Fruit fly (Drosophila melanogaster) whole organism, wandering third instar larva: Measurements from ENCODE around the gene Or98b.

Experiments
- Abd-B ChIP-seq: fragments of >200 bp; optimal IDR thresholded peaks from 2 replicates; lab custom pipeline; 2017; ENCODE audit warnings: missing biosample characterization, missing genetic modification characterization
- CG32264 ChIP-seq: fragments of 200-800 bp; sonication (Bioruptor generic); optimal IDR thresholded peaks from 2 replicates; lab custom pipeline; 2016; ENCODE audit warnings: missing biosample characterization, missing genetic modification characterization
- CrebA ChIP-seq: fragments of 200-800 bp; sonication (Bioruptor generic); optimal IDR thresholded peaks from 2 replicates; lab custom pipeline; 2016; ENCODE audit warnings: missing biosample characterization, mild to moderate bottlenecking, missing genetic modification characterization, borderline replicate concordance
- Dfd ChIP-seq: fragments of >200 bp; optimal IDR thresholded peaks from 2 replicates; lab custom pipeline; 2017; ENCODE audit warnings: missing biosample characterization, missing genetic modification characterization
- Dif ChIP-seq: fragments of 200-275, 200-300 bp; sonication (Bioruptor generic); optimal IDR thresholded peaks from 2 replicates; lab custom pipeline; 2018; ENCODE audit warnings: missing biosample characterization, missing genetic modification characterization; ENCODE audit not compliant: partially characterized antibody
- GATAd ChIP-seq: sonication (Bioruptor generic); optimal IDR thresholded peaks from 2 replicates; lab custom pipeline; 2016; ENCODE audit warnings: missing biosample characterization, missing genetic modification characterization
- HLH106 ChIP-seq: fragments of 200-800 bp; optimal IDR thresholded peaks from 3 replicates; lab custom pipeline; 2019; ENCODE audit warnings: missing biosample characterization, mild to moderate bottlenecking, missing genetic modification characterization, moderate library complexity
- Hnf4 ChIP-seq: fragments of 200-800 bp; sonication (Bioruptor generic); optimal IDR thresholded peaks from 2 replicates; lab custom pipeline; 2016; ENCODE audit warnings: missing biosample characterization, mild to moderate bottlenecking, missing genetic modification characterization
- Hr78 ChIP-seq: fragments of >200 bp; optimal IDR thresholded peaks from 2 replicates; lab custom pipeline; 2017; ENCODE audit warnings: missing biosample characterization, missing genetic modification characterization
- Hr83 ChIP-seq: fragments of 200-300 bp; sonication (Bioruptor generic); optimal IDR thresholded peaks from 2 replicates; lab custom pipeline; 2016; ENCODE audit warnings: missing biosample characterization, mild to moderate bottlenecking, missing genetic modification characterization, moderate library complexity; ENCODE audit not compliant: poor library complexity, severe bottlenecking
- Jra ChIP-seq: sonication (Bioruptor generic); optimal IDR thresholded peaks from 2 replicates; lab custom pipeline; 2016; ENCODE audit warnings: missing biosample characterization, missing genetic modification characterization
- Mio ChIP-seq: sonication (Bioruptor generic); optimal IDR thresholded peaks from 2 replicates; lab custom pipeline; 2016; ENCODE audit warnings: missing biosample characterization, missing genetic modification characterization
- Myc ChIP-seq: fragments of >200 bp; optimal IDR thresholded peaks from 2 replicates; lab custom pipeline; 2017
- N ChIP-seq: fragments of >200 bp; optimal IDR thresholded peaks from 2 replicates; lab custom pipeline; 2018; ENCODE audit warnings: missing biosample characterization, missing external identifiers, missing genetic modification characterization
- Rel ChIP-seq, 2 experiments: fragments of 200-800 bp; sonication (Bioruptor generic) in 1 of 2; optimal IDR thresholded peaks; 2 replicates in 1 of 2; 3 replicates in 1 of 2; lab custom pipeline; 2016 to 2019; ENCODE audit warnings: mild to moderate bottlenecking in 2 of 2, missing biosample characterization in 2 of 2, missing genetic modification characterization in 2 of 2, moderate library complexity in 1 of 2
- Vsx2 ChIP-seq: fragments of 200-300, 225-300 bp; sonication (Bioruptor generic); optimal IDR thresholded peaks from 2 replicates; lab custom pipeline; 2018; ENCODE audit warnings: missing biosample characterization, missing genetic modification characterization; ENCODE audit not compliant: partially characterized antibody
- brk ChIP-seq: fragments of 200-800 bp; sonication (Bioruptor generic); optimal IDR thresholded peaks from 2 replicates; lab custom pipeline; 2016; ENCODE audit warnings: missing biosample characterization, mild to moderate bottlenecking, missing genetic modification characterization
- dl ChIP-seq, 2 experiments: fragments of 175-275, 200-275 bp in 1 of 2; fragments of 200-275 bp in 1 of 2; sonication (Bioruptor generic); optimal IDR thresholded peaks; lab custom pipeline; 2018; ENCODE audit warnings: mild to moderate bottlenecking in 2 of 2, missing biosample characterization in 2 of 2, missing genetic modification characterization in 2 of 2, moderate library complexity in 2 of 2; ENCODE audit not compliant: partially characterized antibody in 2 of 2, insufficient read depth in 1 of 2
- dsf ChIP-seq: sonication (Bioruptor generic); optimal IDR thresholded peaks from 2 replicates; lab custom pipeline; 2016; ENCODE audit warnings: missing biosample characterization, missing genetic modification characterization, borderline replicate concordance
- ey ChIP-seq: fragments of 200-800 bp; sonication (Bioruptor generic); optimal IDR thresholded peaks from 2 replicates; lab custom pipeline; 2016; ENCODE audit warnings: missing biosample characterization, missing genetic modification characterization
- foxo ChIP-seq, 2 experiments: fragments of 200-800 bp; sonication (Bioruptor generic); optimal IDR thresholded peaks; 2 replicates in 1 of 2; 3 replicates in 1 of 2; lab custom pipeline; 2016 to 2017; ENCODE audit warnings: missing biosample characterization in 2 of 2, missing genetic modification characterization in 2 of 2
- fru ChIP-seq: fragments of 200-800 bp; sonication (Bioruptor generic); optimal IDR thresholded peaks from 3 replicates; lab custom pipeline; 2016; ENCODE audit warnings: missing biosample characterization, mild to moderate bottlenecking, missing genetic modification characterization
- jim ChIP-seq: fragments of 175-275, 200-325 bp; sonication (Bioruptor generic); optimal IDR thresholded peaks from 2 replicates; lab custom pipeline; 2016; ENCODE audit warnings: missing biosample characterization, mild to moderate bottlenecking, missing genetic modification characterization
- lola ChIP-seq: fragments of >200 bp; optimal IDR thresholded peaks from 2 replicates; lab custom pipeline; 2017; ENCODE audit warnings: missing biosample characterization, missing genetic modification characterization
- pan ChIP-seq: fragments of >200 bp; optimal IDR thresholded peaks from 2 replicates; lab custom pipeline; 2017
- psq ChIP-seq: fragments of 200-800 bp; sonication (Bioruptor generic); optimal IDR thresholded peaks from 3 replicates; lab custom pipeline; 2017; ENCODE audit warnings: missing biosample characterization, mild to moderate bottlenecking, missing genetic modification characterization, moderate library complexity
- rgr ChIP-seq: fragments of 200-800 bp; sonication (Bioruptor generic); optimal IDR thresholded peaks from 3 replicates; lab custom pipeline; 2016; ENCODE audit warnings: missing biosample characterization, mild to moderate bottlenecking, missing genetic modification characterization
- sage ChIP-seq: fragments of 200-800 bp; sonication (Bioruptor generic); optimal IDR thresholded peaks from 2 replicates; lab custom pipeline; 2016; ENCODE audit warnings: missing biosample characterization, mild to moderate bottlenecking, missing genetic modification characterization
- sv ChIP-seq: fragments of 200-800 bp; sonication (Bioruptor generic); optimal IDR thresholded peaks from 3 replicates; lab custom pipeline; 2016; ENCODE audit warnings: missing biosample characterization, missing genetic modification characterization
- tai ChIP-seq: sonication (Bioruptor generic); optimal IDR thresholded peaks from 2 replicates; lab custom pipeline; 2016; ENCODE audit warnings: missing biosample characterization, missing genetic modification characterization
- usp ChIP-seq: fragments of >200 bp; optimal IDR thresholded peaks from 2 replicates; lab custom pipeline; 2017; ENCODE audit warnings: missing biosample characterization, missing genetic modification characterization
- woc ChIP-seq: sonication (Bioruptor generic); optimal IDR thresholded peaks from 2 replicates; lab custom pipeline; 2016; ENCODE audit warnings: missing biosample characterization, mild to moderate bottlenecking, missing genetic modification characterization

Gene Or98b

dm6 chr3R:28317151-28317844, 34.7 kb upstream of the Or98b start:
- TF ChIP-seq Abd-B (no peak), jim (GFP tag; lab: Kevin White, UChicago) (no peak), CG32264 (GFP tag; lab: Kevin White, UChicago) (no peak), psq (GFP tag; lab: Kevin White, UChicago) (no peak), usp (GFP tag; lab: Kevin White, UChicago) (no peak), HLH106 (no peak), Dfd (GFP tag; lab: Kevin White, UChicago) (no peak), Hr83 (GFP tag; lab: Kevin White, UChicago) (no peak), ey (GFP tag; lab: Kevin White, UChicago) (no peak), CrebA (GFP tag; lab: Kevin White, UChicago) (no peak), Hr78 (GFP tag; lab: Kevin White, UChicago) (no peak), Jra (GFP tag; lab: Kevin White, UChicago) (no peak), sage (GFP tag; lab: Kevin White, UChicago) (no peak), lola (GFP tag; lab: Kevin White, UChicago) (no peak), foxo (GFP tag; optimal IDR thresholded peaks at IDR 0.05; lab: Kevin White, UChicago) (no peak), Vsx2 (GFP tag; lab: Kevin White, UChicago) (no peak), dl (GFP tag; optimal IDR thresholded peaks at IDR 0.05; lab: Kevin White, UChicago; ENCODE audit: insufficient read depth in 1 of 2, partially characterized antibody in 2 of 2) (no peak)

- TF ChIP-seq ey (GFP tag; lab: Kevin White, UChicago) (no peak), fru (GFP tag; lab: Kevin White, UChicago) (no peak), CrebA (GFP tag; lab: Kevin White, UChicago) (no peak), Rel (GFP tag; optimal IDR thresholded peaks at IDR 0.05; lab: Kevin White, UChicago) (no peak), Rel (tag; optimal IDR thresholded peaks at IDR 0.05; lab: Kevin White, UChicago) (no peak)
Measured at dm6 chr3R:28323718-28324350, 28.2 kb upstream of the Or98b start.

- no peak for TF ChIP-seq lola (GFP tag; lab: Kevin White, UChicago)
- no peak for TF ChIP-seq Dfd (GFP tag; lab: Kevin White, UChicago)
- TF ChIP-seq Jra (GFP tag; lab: Kevin White, UChicago), result no peak
- peak; percentile 84 for TF ChIP-seq Dif (GFP tag; lab: Kevin White, UChicago)
- no peak for TF ChIP-seq GATAd
- peak; percentile 45 to 85 for TF ChIP-seq dl (GFP tag; optimal IDR thresholded peaks at IDR 0.05; lab: Kevin White, UChicago; ENCODE audit: insufficient read depth in 1 of 2, partially characterized antibody in 2 of 2)
- TF ChIP-seq sv, result no peak
Measured at dm6 chr3R:28324834-28325233, 27.2 kb upstream of the Or98b start.

DNA sequence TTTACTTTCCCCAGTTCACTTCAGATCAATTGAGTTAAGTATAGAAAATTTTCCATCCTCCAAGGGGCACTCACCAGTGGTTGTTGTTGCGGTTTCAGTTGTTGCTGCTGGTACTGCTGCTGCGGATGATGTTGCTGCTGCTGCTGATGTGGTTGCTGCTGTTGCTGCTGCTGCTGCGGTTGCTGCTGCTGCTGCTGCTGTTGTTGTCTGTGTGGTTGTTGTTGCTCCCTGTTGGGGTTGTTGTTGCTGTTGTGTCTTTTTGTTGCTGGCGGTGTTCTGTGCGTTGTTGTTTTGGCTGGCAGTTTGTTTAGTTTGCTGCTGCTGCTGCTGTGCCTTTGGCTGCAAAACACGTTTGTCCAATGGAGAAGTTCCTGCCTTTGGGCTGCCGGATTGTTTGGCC, 26.6 kb upstream of the Or98b start:
- no peak for TF ChIP-seq Hr78 (GFP tag; lab: Kevin White, UChicago)
- TF ChIP-seq Dif (GFP tag; lab: Kevin White, UChicago), result no peak
- TF ChIP-seq rgr (GFP tag; lab: Kevin White, UChicago), result no peak
- no peak for TF ChIP-seq Mio
- peak; percentile 96 for TF ChIP-seq Dfd (GFP tag; lab: Kevin White, UChicago)

DNA sequence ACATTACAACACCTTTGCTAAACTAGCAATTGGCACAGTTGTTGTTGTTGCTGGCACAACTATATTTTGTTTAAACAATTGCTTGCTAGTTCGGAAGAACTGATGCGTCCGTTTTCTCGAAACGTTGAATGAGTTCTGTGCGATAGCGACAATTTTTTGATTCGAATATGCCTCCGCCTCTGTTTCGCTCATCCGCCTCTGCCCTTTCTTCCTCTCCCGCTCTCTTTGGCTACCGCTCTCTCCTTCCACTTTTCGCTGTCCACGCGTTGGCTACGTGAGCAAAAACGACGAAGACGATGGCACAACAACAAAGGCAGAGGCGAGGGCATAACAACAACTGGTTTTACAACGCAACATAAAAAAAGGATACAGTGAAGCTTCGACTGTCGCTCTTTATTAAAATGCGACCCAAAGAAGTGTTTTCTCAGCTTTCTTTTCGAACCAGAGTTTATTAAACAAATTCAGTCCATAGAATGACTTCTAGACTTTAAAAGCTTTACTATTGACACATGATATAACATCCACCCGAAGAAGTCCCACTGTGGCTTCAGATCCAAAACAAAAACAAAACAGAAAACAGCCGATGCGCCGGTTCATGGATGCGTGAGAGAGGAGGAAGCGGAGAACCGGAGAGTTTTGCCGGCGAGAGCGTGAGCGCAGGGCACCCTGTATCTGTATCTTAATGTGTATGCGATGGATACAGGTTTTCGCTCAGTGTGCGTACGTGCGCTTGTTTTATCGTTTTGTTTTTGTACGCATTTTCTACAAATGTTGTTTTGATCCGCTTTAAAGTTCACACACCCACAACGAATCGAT, 25.7 kb upstream of the Or98b start:
- TF ChIP-seq Hr78 (GFP tag; lab: Kevin White, UChicago) (no peak), woc (GFP tag; lab: Kevin White, UChicago) (peak; percentile 100), Hr83 (GFP tag; lab: Kevin White, UChicago) (peak; percentile 94), CrebA (GFP tag; lab: Kevin White, UChicago) (peak; percentile 98), N (GFP tag; lab: Kevin White, UChicago) (no peak), sage (GFP tag; lab: Kevin White, UChicago) (peak; percentile 99), Dif (GFP tag; lab: Kevin White, UChicago) (peak; percentile 93), brk (GFP tag; lab: Kevin White, UChicago) (peak; percentile 98), dsf (GFP tag; lab: Kevin White, UChicago) (peak; percentile 97), Myc (no peak), foxo (GFP tag; optimal IDR thresholded peaks at IDR 0.05; lab: Kevin White, UChicago) (peak; percentile 99 to 100), rgr (GFP tag; lab: Kevin White, UChicago) (peak; percentile 100), Jra (GFP tag; lab: Kevin White, UChicago) (peak; percentile 99), Hnf4 (GFP tag; lab: Kevin White, UChicago) (peak; percentile 100), GATAd (peak; percentile 96), HLH106 (peak; percentile 99), lola (GFP tag; lab: Kevin White, UChicago) (no peak), jim (GFP tag; lab: Kevin White, UChicago) (peak; percentile 93), Vsx2 (GFP tag; lab: Kevin White, UChicago) (peak; percentile 51), dl (GFP tag; optimal IDR thresholded peaks at IDR 0.05; lab: Kevin White, UChicago; ENCODE audit: insufficient read depth in 1 of 2, partially characterized antibody in 2 of 2) (peak; percentile 84 to 90), sv (peak; percentile 99), tai (GFP tag; lab: Kevin White, UChicago) (peak; percentile 99), Abd-B (no peak), Dfd (GFP tag; lab: Kevin White, UChicago) (peak; percentile 95), pan (no peak), Mio (peak; percentile 98), psq (GFP tag; lab: Kevin White, UChicago) (peak; percentile 100), fru (GFP tag; lab: Kevin White, UChicago) (peak; percentile 100)
